Fruit fly (Drosophila melanogaster) whole organism, embryonic: ENCODE results near the gene CG6052.
A peak's percentile ranks its signal among the peaks of the same experiment; 100 is the strongest.

Source experiments
- BtbVII ChIP-seq: fragments of 200-800 bp; sonication (Bioruptor generic); optimal IDR thresholded peaks from 3 replicates; lab custom pipeline; 2017; ENCODE audit warnings: missing biosample characterization, mild to moderate bottlenecking, missing genetic modification characterization
- CG10654 ChIP-seq: fragments of 200-800 bp; sonication (Bioruptor generic); optimal IDR thresholded peaks from 2 replicates; lab custom pipeline; 2016; ENCODE audit warnings: missing biosample characterization, missing genetic modification characterization
- CG11456 ChIP-seq: fragments of 200-800 bp; sonication (Bioruptor generic); IDR thresholded peaks from 3 replicates; pipeline ENCODE4 v1.3.6; 2022; ENCODE audit warnings: missing biosample characterization, missing genetic modification characterization
- CG12155 ChIP-seq: fragments of 200-800 bp; sonication (Bioruptor generic); optimal IDR thresholded peaks from 3 replicates; lab custom pipeline; 2016; ENCODE audit warnings: missing biosample characterization, missing genetic modification characterization
- CG13287 ChIP-seq: fragments of 200-800 bp; sonication (Bioruptor generic); IDR thresholded peaks from 2 replicates; pipeline ENCODE4 v1.3.6; 2022; ENCODE audit warnings: missing biosample characterization, missing genetic modification characterization; ENCODE audit not compliant: partially characterized antibody
- CG13296 ChIP-seq: fragments of 200-800 bp; sonication (Bioruptor generic); optimal IDR thresholded peaks from 3 replicates; lab custom pipeline; 2018; ENCODE audit warnings: missing biosample characterization, mild to moderate bottlenecking, missing genetic modification characterization
- CG14050 ChIP-seq: fragments of 200-800 bp; sonication (Bioruptor generic); IDR thresholded peaks from 3 replicates; pipeline ENCODE4 v1.3.6; 2022; ENCODE audit warnings: missing biosample characterization, missing genetic modification characterization
- CG18011 ChIP-seq: fragments of 200-800 bp; sonication (Bioruptor generic); optimal IDR thresholded peaks from 2 replicates; lab custom pipeline; 2017; ENCODE audit warnings: missing biosample characterization, missing genetic modification characterization, mild to moderate bottlenecking, moderate library complexity, missing genotype
- CG18619 ChIP-seq: fragments of 200-800 bp; sonication (Bioruptor generic); optimal IDR thresholded peaks from 3 replicates; lab custom pipeline; 2017; ENCODE audit warnings: missing biosample characterization, mild to moderate bottlenecking, missing genetic modification characterization
- CG3407 ChIP-seq: fragments of 200-800 bp; sonication (Bioruptor generic); optimal IDR thresholded peaks from 2 replicates; lab custom pipeline; 2018; ENCODE audit warnings: missing biosample characterization, mild to moderate bottlenecking, missing genetic modification characterization
- CG43689 ChIP-seq: fragments of 200-800 bp; sonication (Bioruptor generic); IDR thresholded peaks from 2 replicates; pipeline ENCODE4 v1.3.6; 2022; ENCODE audit warnings: missing biosample characterization, missing genetic modification characterization
- CG4707 ChIP-seq: fragments of 200-800 bp; sonication (Bioruptor generic); optimal IDR thresholded peaks from 2 replicates; lab custom pipeline; 2018; ENCODE audit warnings: missing biosample characterization, mild to moderate bottlenecking, missing genetic modification characterization, moderate library complexity
- CG6272 ChIP-seq: fragments of 200-800 bp; sonication (Bioruptor generic); IDR thresholded peaks from 2 replicates; pipeline ENCODE4 v1.3.6; 2022; ENCODE audit warnings: missing biosample characterization, missing genetic modification characterization
- CG6654 ChIP-seq: fragments of 200-800 bp; sonication (Bioruptor generic); optimal IDR thresholded peaks from 2 replicates; lab custom pipeline; 2017; ENCODE audit warnings: missing biosample characterization, mild to moderate bottlenecking, missing genetic modification characterization
- CG7928 ChIP-seq: fragments of 200-800 bp; sonication (Bioruptor generic); optimal IDR thresholded peaks from 2 replicates; lab custom pipeline; 2017; ENCODE audit warnings: missing biosample characterization, mild to moderate bottlenecking, missing genetic modification characterization
- CG7963 ChIP-seq: fragments of 200-800 bp; sonication (Bioruptor generic); IDR thresholded peaks from 3 replicates; pipeline ENCODE4 v1.3.6; 2022; ENCODE audit warnings: missing biosample characterization, missing genetic modification characterization; ENCODE audit not compliant: partially characterized antibody
- D ChIP-seq, 2 experiments: fragments of 200-800 bp in 1 of 2; fragments of >200 bp in 1 of 2; sonication (Bioruptor generic) in 1 of 2; optimal IDR thresholded peaks; 2 replicates in 1 of 2; 3 replicates in 1 of 2; lab custom pipeline; 2017; ENCODE audit warnings: mild to moderate bottlenecking in 1 of 2, missing biosample characterization in 1 of 2, missing genetic modification characterization in 1 of 2, missing genetic modification reagents in 1 of 2
- D19A ChIP-seq: fragments of 200-800 bp; optimal IDR thresholded peaks from 3 replicates; lab custom pipeline; 2019; ENCODE audit warnings: missing biosample characterization, mild to moderate bottlenecking, missing genetic modification characterization, moderate library complexity
- Dek ChIP-seq: fragments of 200-800 bp; sonication (Bioruptor generic); optimal IDR thresholded peaks from 3 replicates; lab custom pipeline; 2019; ENCODE audit warnings: missing biosample characterization, mild to moderate bottlenecking, missing genetic modification characterization, moderate library complexity
- Dp ChIP-seq: fragments of 200-800 bp; sonication (Bioruptor generic); optimal IDR thresholded peaks from 2 replicates; lab custom pipeline; 2018; ENCODE audit warnings: missing biosample characterization, mild to moderate bottlenecking, missing genetic modification characterization, moderate library complexity
- HLH4C ChIP-seq: fragments of 200-800 bp; sonication (Bioruptor generic); IDR thresholded peaks from 3 replicates; pipeline ENCODE4 v1.3.6; 2022; ENCODE audit warnings: missing biosample characterization, missing genetic modification characterization; ENCODE audit not compliant: partially characterized antibody
- Hr39 ChIP-seq: fragments of >200 bp; optimal IDR thresholded peaks from 2 replicates; lab custom pipeline; 2017
- Lpt ChIP-seq: fragments of >200 bp; optimal IDR thresholded peaks from 2 replicates; lab custom pipeline; 2018; ENCODE audit warnings: missing biosample characterization, missing genetic modification characterization
- Med ChIP-seq: fragments of 200-800 bp; sonication (Bioruptor generic); peaks from one replicate; lab custom pipeline; 2016; ENCODE audit warnings: missing biosample characterization, missing genetic modification characterization, mild to moderate bottlenecking, inconsistent platforms, moderate library complexity
- Oli ChIP-seq: fragments of 200-800 bp; sonication (Bioruptor generic); optimal IDR thresholded peaks from 2 replicates; lab custom pipeline; 2018; ENCODE audit warnings: missing biosample characterization, mild to moderate bottlenecking, missing genetic modification characterization, moderate library complexity
- Ptx1 ChIP-seq: fragments of 200-800 bp; sonication (Bioruptor generic); IDR thresholded peaks from 2 replicates; pipeline ENCODE4 v1.3.6; 2022; ENCODE audit warnings: missing biosample characterization, missing genetic modification characterization
- Rfx ChIP-seq: fragments of 200-800 bp; sonication (Bioruptor generic); IDR thresholded peaks from 2 replicates; pipeline ENCODE4 v1.3.6; 2022; ENCODE audit warnings: missing biosample characterization, missing genetic modification characterization
- Tbp ChIP-seq: fragments of >200 bp; optimal IDR thresholded peaks from 2 replicates; lab custom pipeline; 2018; ENCODE audit warnings: missing biosample characterization, missing genetic modification characterization
- amos ChIP-seq: fragments of 200-800 bp; sonication (Bioruptor generic); IDR thresholded peaks from 2 replicates; pipeline ENCODE4 v1.3.6; 2022; ENCODE audit warnings: missing biosample characterization, missing genetic modification characterization; ENCODE audit not compliant: partially characterized antibody
- bab2 ChIP-seq: fragments of 200-800 bp; sonication (Bioruptor generic); optimal IDR thresholded peaks from 2 replicates; lab custom pipeline; 2016; ENCODE audit warnings: missing biosample characterization, missing genetic modification characterization
- bbx ChIP-seq: fragments of 200-800 bp; sonication (Bioruptor generic); IDR thresholded peaks from 2 replicates; pipeline ENCODE4 v1.3.6; 2022; ENCODE audit warnings: missing biosample characterization, missing genetic modification characterization; ENCODE audit not compliant: partially characterized antibody
- bcd ChIP-seq: fragments of 200-800 bp; sonication (Bioruptor generic); optimal IDR thresholded peaks from 2 replicates; lab custom pipeline; 2017; ENCODE audit warnings: missing biosample characterization, mild to moderate bottlenecking, missing genetic modification characterization
- crol ChIP-seq: fragments of 200-800 bp; sonication (Bioruptor generic); IDR thresholded peaks from 2 replicates; pipeline ENCODE4 v1.3.6; 2022; ENCODE audit warnings: missing biosample characterization, missing genetic modification characterization
- dmrt99B ChIP-seq: fragments of 200-800 bp; sonication (Bioruptor generic); optimal IDR thresholded peaks from 2 replicates; lab custom pipeline; 2018; ENCODE audit warnings: missing biosample characterization, mild to moderate bottlenecking, missing genetic modification characterization, moderate library complexity
- eve ChIP-seq, 2 experiments: fragments of >200 bp; optimal IDR thresholded peaks; 2 replicates each; lab custom pipeline; 2017; ENCODE audit warnings: missing biosample characterization in 2 of 2, missing genetic modification characterization in 2 of 2
- fd102C ChIP-seq: fragments of 200-800 bp; sonication (Bioruptor generic); optimal IDR thresholded peaks from 2 replicates; lab custom pipeline; 2018; ENCODE audit warnings: missing biosample characterization, mild to moderate bottlenecking, missing genetic modification characterization, moderate library complexity
- gem ChIP-seq: fragments of 200-800 bp; sonication (Bioruptor generic); optimal IDR thresholded peaks from 2 replicates; lab custom pipeline; 2019; ENCODE audit warnings: missing biosample characterization, mild to moderate bottlenecking, missing genetic modification characterization, moderate library complexity
- her ChIP-seq: fragments of 200-800 bp; sonication (Bioruptor generic); optimal IDR thresholded peaks from 2 replicates; lab custom pipeline; 2016; ENCODE audit warnings: missing biosample characterization, missing genetic modification characterization
- hth ChIP-seq: fragments of >200 bp; optimal IDR thresholded peaks from 2 replicates; lab custom pipeline; 2017; ENCODE audit warnings: inconsistent platforms
- knrl ChIP-seq: fragments of 200-800 bp; sonication (Bioruptor generic); IDR thresholded peaks from 3 replicates; pipeline ENCODE4 v1.3.6; 2022; ENCODE audit warnings: missing biosample characterization, missing genetic modification characterization; ENCODE audit not compliant: partially characterized antibody
- pho ChIP-seq: fragments of 200-800 bp; sonication (Bioruptor generic); optimal IDR thresholded peaks from 2 replicates; lab custom pipeline; 2016; ENCODE audit warnings: missing biosample characterization, missing genetic modification characterization
- pita ChIP-seq: fragments of 200-800 bp; sonication (Bioruptor generic); optimal IDR thresholded peaks from 2 replicates; lab custom pipeline; 2017; ENCODE audit warnings: missing biosample characterization, mild to moderate bottlenecking, missing genetic modification characterization
- pnt ChIP-seq: fragments of 200-800 bp; sonication (Bioruptor generic); optimal IDR thresholded peaks from 3 replicates; lab custom pipeline; 2016; ENCODE audit warnings: missing biosample characterization, missing genetic modification characterization
- pros ChIP-seq: fragments of 200-800 bp; sonication (Bioruptor generic); optimal IDR thresholded peaks from 3 replicates; lab custom pipeline; 2019; ENCODE audit warnings: missing biosample characterization, mild to moderate bottlenecking, missing genetic modification characterization, moderate library complexity
- sr ChIP-seq: fragments of 200-800 bp; sonication (Bioruptor generic); IDR thresholded peaks from 3 replicates; pipeline ENCODE4 v1.3.6; 2022; ENCODE audit warnings: missing biosample characterization, missing genetic modification characterization
- stc ChIP-seq: fragments of 200-800 bp; sonication (Bioruptor generic); IDR thresholded peaks from 2 replicates; pipeline ENCODE4 v1.3.6; 2022; ENCODE audit warnings: missing biosample characterization, missing genetic modification characterization
- tx ChIP-seq: fragments of 200-800 bp; sonication (Bioruptor generic); optimal IDR thresholded peaks from 2 replicates; lab custom pipeline; 2016; ENCODE audit warnings: missing biosample characterization, missing genetic modification characterization
- vnd ChIP-seq: fragments of 200-800 bp; sonication (Bioruptor generic); IDR thresholded peaks from 3 replicates; pipeline ENCODE4 v1.3.6; 2022; ENCODE audit warnings: missing biosample characterization, missing genetic modification characterization; ENCODE audit not compliant: partially characterized antibody

The CG6052 gene

dm6 chr3L:17757156-17758083, 28.2 kb upstream of the CG6052 start (continued):
- TF ChIP-seq Lpt (GFP tag; lab: Kevin White, UChicago) (no peak), stc (GFP tag; lab: Robert Waterston, UW) (peak; percentile 54; the same call in 1 of the 2 replicates), CG12155 (GFP tag; lab: Kevin White, UChicago) (peak; percentile 31), fd102C (GFP tag; lab: Kevin White, UChicago) (peak; percentile 20), CG6654 (GFP tag; lab: Kevin White, UChicago) (peak; percentile 75), bcd (peak; percentile 71), CG14050 (GFP tag; lab: Robert Waterston, UW) (peak; percentile 37; the same call in 1 of the 3 replicates), CG10654 (GFP tag; lab: Kevin White, UChicago) (peak; percentile 54), gem (tag; lab: Kevin White, UChicago) (peak; percentile 92), amos (GFP tag; lab: Robert Waterston, UW) (no peak), Tbp (GFP tag; lab: Kevin White, UChicago) (no peak), Ptx1 (GFP tag; lab: Robert Waterston, UW) (peak; percentile 63), pros (peak; percentile 88), HLH4C (GFP tag; lab: Robert Waterston, UW) (no peak; the same call in 2 of the 3 replicates), CG6272 (no peak), pho (GFP tag; lab: Kevin White, UChicago) (no peak), CG11456 (GFP tag; lab: Robert Waterston, UW) (no peak), pita (no peak), Rfx (GFP tag; lab: Robert Waterston, UW) (no peak), CG3407 (GFP tag; lab: Kevin White, UChicago) (peak; percentile 84), Hr39 (no peak), eve (GFP tag; optimal IDR thresholded peaks at IDR 0.05; lab: Kevin White, UChicago) (peak; percentile 35 to 92), bab2 (GFP tag; lab: Kevin White, UChicago) (peak; percentile 46), CG18619 (peak; percentile 73), crol (GFP tag; lab: Robert Waterston, UW) (peak; percentile 88), BtbVII (GFP tag; lab: Kevin White, UChicago) (peak; percentile 67), sr (GFP tag; lab: Robert Waterston, UW) (no peak), Dp (no peak), dmrt99B (tag; lab: Kevin White, UChicago) (peak; percentile 87), bbx (GFP tag; lab: Robert Waterston, UW) (no peak), CG13296 (GFP tag; lab: Kevin White, UChicago) (peak; percentile 21), pnt (GFP tag; lab: Kevin White, UChicago) (peak; percentile 51), CG18011 (no peak), Med (GFP tag; lab: Kevin White, UChicago) (peak; percentile 75), D19A (tag; lab: Kevin White, UChicago) (peak; percentile 88), knrl (GFP tag; lab: Robert Waterston, UW) (no peak), D (optimal IDR thresholded peaks at IDR 0.05; lab: Kevin White, UChicago) (no peak), D (GFP tag; optimal IDR thresholded peaks at IDR 0.05; lab: Kevin White, UChicago) (peak; percentile 94), Dek (tag; lab: Kevin White, UChicago) (no peak), CG7928 (no peak), CG43689 (GFP tag; lab: Robert Waterston, UW) (no peak), Oli (tag; lab: Kevin White, UChicago) (peak; percentile 82), CG13287 (no peak), vnd (GFP tag; lab: Robert Waterston, UW) (no peak), CG4707 (GFP tag; lab: Kevin White, UChicago) (peak; percentile 36), CG7963 (GFP tag; lab: Robert Waterston, UW) (0 out of 3 replicates have a peak, but pooled peaks have one; percentile 22), tx (GFP tag; lab: Kevin White, UChicago) (peak; percentile 22), hth (lab: Kevin White, UChicago) (no peak), her (GFP tag; lab: Kevin White, UChicago) (no peak)
